Worm (Caenorhabditis elegans) whole organism, L2 larva: Measurements from ENCODE around the gene ZK1307.9.

Experiments
- egl-27 ChIP-seq: sonication (generic microtip); optimal IDR thresholded peaks from 3 replicates; lab custom pipeline; 2017; ENCODE audit warnings: missing biosample characterization, missing genetic modification reagents, missing genetic modification characterization
- nhr-12 ChIP-seq: fragments of 150-350 bp; optimal IDR thresholded peaks from 2 replicates; lab custom pipeline; 2014; ENCODE audit warnings: missing biosample characterization, missing genetic modification characterization

DNA sequence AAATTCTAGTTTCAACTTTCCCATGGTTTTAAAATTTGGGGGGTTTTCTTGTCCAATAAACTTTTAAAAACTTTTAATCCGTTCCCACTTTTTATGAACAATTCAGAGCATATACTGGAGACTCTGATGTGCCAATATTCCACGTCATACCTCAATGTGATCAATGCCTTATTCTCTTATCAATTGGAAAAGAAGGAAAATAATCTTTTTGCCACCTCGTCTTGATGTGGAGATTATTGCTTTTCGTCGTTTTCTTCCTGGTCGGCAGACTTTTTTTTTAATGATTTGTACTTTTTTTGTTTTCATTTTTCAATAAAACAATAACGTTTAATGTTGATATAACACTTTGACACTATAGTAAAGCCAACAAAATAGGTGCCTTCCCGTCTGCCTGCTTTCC is 28.2 kb downstream of the ZK1307.9 start:
- TF ChIP-seq nhr-12 (tag; lab: Kevin White, UChicago) (no peak), egl-27 (tag; lab: Kevin White, UChicago) (no peak)
